Fruit fly (Drosophila melanogaster): ENCODE measurements around the gene CG43449.

The CG43449 gene

dm6 chr3R:11088120-11088519 lies at the start of gene CG43449:
Gene CG43449, plus strand, starts transcription at chr3R:11088420.
- TF ChIP-seq HLH106 (tag; optimal IDR thresholded peaks at IDR 0.05) (no peak), pan (optimal IDR thresholded peaks at IDR 0.05) (no peak), CG9705 (GFP tag; optimal IDR thresholded peaks at IDR 0.05) (no peak), h (GFP tag; optimal IDR thresholded peaks at IDR 0.05) (no peak), jim (GFP tag; optimal IDR thresholded peaks at IDR 0.05) (no peak), woc (GFP tag; optimal IDR thresholded peaks at IDR 0.05) (no peak), ey (GFP tag; optimal IDR thresholded peaks at IDR 0.05) (no peak), foxo (GFP tag; optimal IDR thresholded peaks at IDR 0.05) (no peak), rgr (GFP tag; optimal IDR thresholded peaks at IDR 0.05) (no peak), dmrt93B (GFP tag; optimal IDR thresholded peaks at IDR 0.05) (no peak), OdsH (GFP tag; optimal IDR thresholded peaks at IDR 0.05) (no peak), fru (GFP tag; optimal IDR thresholded peaks at IDR 0.05) (no peak)

- TF ChIP-seq CrebA (GFP tag; optimal IDR thresholded peaks at IDR 0.05; ENCODE audit: borderline replicate concordance) (no peak), Dfd (GFP tag; optimal IDR thresholded peaks at IDR 0.05) (peak; percentile 66)
Measured at dm6 chr3R:11047723-11048122, 40.5 kb upstream of the CG43449 start.

dm6 chr3R:11081701-11082100 lies 6.5 kb upstream of the CG43449 start:
- TF ChIP-seq lola (GFP tag; optimal IDR thresholded peaks at IDR 0.05) = no peak
- no peak for TF ChIP-seq dl (GFP tag; optimal IDR thresholded peaks at IDR 0.05; ENCODE audit: insufficient read depth in 1 of 2, partially characterized antibody in 2 of 2)
- no peak for TF ChIP-seq sv (GFP tag; optimal IDR thresholded peaks at IDR 0.05)
- TF ChIP-seq fru (GFP tag; optimal IDR thresholded peaks at IDR 0.05) = no peak
- no peak for TF ChIP-seq OdsH (GFP tag; optimal IDR thresholded peaks at IDR 0.05)
- TF ChIP-seq brk (GFP tag; optimal IDR thresholded peaks at IDR 0.05) = no peak
- TF ChIP-seq Hr78 (GFP tag; optimal IDR thresholded peaks at IDR 0.05) = no peak
- TF ChIP-seq Abd-B (GFP tag; optimal IDR thresholded peaks at IDR 0.05) = no peak
- TF ChIP-seq Dfd (GFP tag; optimal IDR thresholded peaks at IDR 0.05) = no peak

dm6 chr3R:11115606-11116005 lies 27.4 kb downstream of the CG43449 start, which contains the start of gene SdhCL:
Gene SdhCL, minus strand, starts transcription at chr3R:11115706.
- TF ChIP-seq psq (GFP tag; optimal IDR thresholded peaks at IDR 0.05) (no peak), Myc (optimal IDR thresholded peaks at IDR 0.05) (no peak), Sp1 (GFP tag; optimal IDR thresholded peaks at IDR 0.05) (no peak), usp (GFP tag; optimal IDR thresholded peaks at IDR 0.05) (no peak), tai (GFP tag; optimal IDR thresholded peaks at IDR 0.05) (no peak), sage (GFP tag; optimal IDR thresholded peaks at IDR 0.05) (no peak), Rel (GFP tag; optimal IDR thresholded peaks at IDR 0.05) (no peak), Rel (tag; optimal IDR thresholded peaks at IDR 0.05) (no peak), dmrt93B (GFP tag; optimal IDR thresholded peaks at IDR 0.05) (no peak), dl (GFP tag; optimal IDR thresholded peaks at IDR 0.05; ENCODE audit: insufficient read depth in 1 of 2, partially characterized antibody in 2 of 2) (no peak), Hr78 (GFP tag; optimal IDR thresholded peaks at IDR 0.05) (no peak), brk (GFP tag; optimal IDR thresholded peaks at IDR 0.05) (no peak), CG32264 (GFP tag; optimal IDR thresholded peaks at IDR 0.05) (no peak), Hnf4 (GFP tag; optimal IDR thresholded peaks at IDR 0.05) (no peak)

- TF ChIP-seq Rel (GFP tag; optimal IDR thresholded peaks at IDR 0.05) (no peak), Rel (tag; optimal IDR thresholded peaks at IDR 0.05) (peak; percentile 68), Jra (GFP tag; optimal IDR thresholded peaks at IDR 0.05) (no peak), br (GFP tag; optimal IDR thresholded peaks at IDR 0.05) (no peak), ey (GFP tag; optimal IDR thresholded peaks at IDR 0.05) (no peak), fru (GFP tag; optimal IDR thresholded peaks at IDR 0.05) (peak; percentile 63)
Measured at dm6 chr3R:11126383-11126782, 38.2 kb downstream of the CG43449 start.

- no peak for TF ChIP-seq CrebA (GFP tag; optimal IDR thresholded peaks at IDR 0.05; ENCODE audit: borderline replicate concordance)
- no peak for TF ChIP-seq woc (GFP tag; optimal IDR thresholded peaks at IDR 0.05)
- TF ChIP-seq Hr83 (GFP tag; optimal IDR thresholded peaks at IDR 0.05; ENCODE audit: poor library complexity, severe bottlenecking) = no peak
- no peak for TF ChIP-seq Vsx2 (GFP tag; optimal IDR thresholded peaks at IDR 0.05; ENCODE audit: partially characterized antibody)
- TF ChIP-seq sv (GFP tag; optimal IDR thresholded peaks at IDR 0.05) = no peak
- no peak for TF ChIP-seq CG9705 (GFP tag; optimal IDR thresholded peaks at IDR 0.05)
Measured at dm6 chr3R:11128116-11128626, 40.0 kb downstream of the CG43449 start, which contains the start of gene Ugt35C1. Gene Ugt35C1, minus strand, starts transcription at chr3R:11128328.

All from whole organism, wandering third instar larva.